Fruit fly (Drosophila melanogaster) whole organism, embryonic: ENCODE data around the gene CG34183.

Source experiments
- Ada2b ChIP-seq: fragments of 200-800 bp; sonication (Bioruptor generic); IDR thresholded peaks from 2 replicates; pipeline ENCODE4 v1.3.6; 2022; ENCODE audit warnings: missing biosample characterization, missing genetic modification characterization
- Blimp-1 ChIP-seq: fragments of 200-800 bp; sonication (Bioruptor generic); optimal IDR thresholded peaks from 3 replicates; lab custom pipeline; 2018; ENCODE audit warnings: missing biosample characterization, missing genetic modification characterization, mild to moderate bottlenecking, moderate library complexity, missing genetic modification reagents
- CG1024 ChIP-seq: fragments of 200-800 bp; sonication (Bioruptor generic); IDR thresholded peaks from 2 replicates; pipeline ENCODE4 v1.3.6; 2022; ENCODE audit warnings: missing biosample characterization, missing genetic modification characterization
- CG11504 ChIP-seq: fragments of 200-800 bp; sonication (Bioruptor generic); optimal IDR thresholded peaks from 3 replicates; lab custom pipeline; 2019; ENCODE audit warnings: missing biosample characterization, mild to moderate bottlenecking, missing genetic modification characterization, moderate library complexity
- CG11695 ChIP-seq: fragments of 200-800 bp; sonication (Bioruptor generic); IDR thresholded peaks from 3 replicates; pipeline ENCODE4 v1.3.6; 2022; ENCODE audit warnings: missing biosample characterization, missing genetic modification characterization
- CG12071 ChIP-seq: fragments of 200-800 bp; sonication (Bioruptor generic); optimal IDR thresholded peaks from 3 replicates; lab custom pipeline; 2018; ENCODE audit warnings: missing biosample characterization, mild to moderate bottlenecking, missing genetic modification characterization
- CG13894 ChIP-seq: fragments of 200-800 bp; sonication (Bioruptor generic); optimal IDR thresholded peaks from 3 replicates; lab custom pipeline; 2018; ENCODE audit warnings: missing biosample characterization, mild to moderate bottlenecking, missing genetic modification characterization, moderate library complexity
- CG15073 ChIP-seq: fragments of 200-800 bp; sonication (Bioruptor generic); optimal IDR thresholded peaks from 2 replicates; lab custom pipeline; 2016; ENCODE audit warnings: missing biosample characterization, missing genetic modification characterization
- CG15696 ChIP-seq: fragments of 200-800 bp; sonication (Bioruptor generic); optimal IDR thresholded peaks from 2 replicates; lab custom pipeline; 2019; ENCODE audit warnings: missing biosample characterization, mild to moderate bottlenecking, missing genetic modification characterization, moderate library complexity
- CG16815 ChIP-seq: fragments of 200-800 bp; sonication (Bioruptor generic); optimal IDR thresholded peaks from 3 replicates; lab custom pipeline; 2017; ENCODE audit warnings: missing biosample characterization, mild to moderate bottlenecking, missing genetic modification characterization
- CG16863 ChIP-seq: fragments of 200-800 bp; sonication (Bioruptor generic); optimal IDR thresholded peaks from 3 replicates; lab custom pipeline; 2016; ENCODE audit warnings: missing biosample characterization, missing genetic modification characterization
- CG17186 ChIP-seq: fragments of 200-800 bp; sonication (Bioruptor generic); optimal IDR thresholded peaks from 3 replicates; lab custom pipeline; 2017; ENCODE audit warnings: missing biosample characterization, missing genetic modification reagents, missing genetic modification characterization
- CG18011 ChIP-seq: fragments of 200-800 bp; sonication (Bioruptor generic); optimal IDR thresholded peaks from 2 replicates; lab custom pipeline; 2017; ENCODE audit warnings: missing biosample characterization, missing genetic modification characterization, mild to moderate bottlenecking, moderate library complexity, missing genotype
- CG2889 ChIP-seq: fragments of 200-800 bp; sonication (Bioruptor generic); IDR thresholded peaks from 3 replicates; pipeline ENCODE4 v1.3.6; 2022; ENCODE audit warnings: missing biosample characterization, missing genetic modification characterization
- CG31224 ChIP-seq: fragments of 200-800 bp; sonication (Bioruptor generic); IDR thresholded peaks from 2 replicates; pipeline ENCODE4 v1.3.6; 2022; ENCODE audit warnings: missing biosample characterization, missing genetic modification characterization
- CG32767 ChIP-seq: fragments of 200-800 bp; sonication (Bioruptor generic); IDR thresholded peaks from 2 replicates; pipeline ENCODE4 v1.3.6; 2022; ENCODE audit warnings: missing biosample characterization, missing genetic modification characterization
- CG33213 ChIP-seq: fragments of 200-800 bp; sonication (Bioruptor generic); optimal IDR thresholded peaks from 3 replicates; lab custom pipeline; 2016; ENCODE audit warnings: missing biosample characterization, missing genetic modification characterization
- CG3407 ChIP-seq: fragments of 200-800 bp; sonication (Bioruptor generic); optimal IDR thresholded peaks from 2 replicates; lab custom pipeline; 2018; ENCODE audit warnings: missing biosample characterization, mild to moderate bottlenecking, missing genetic modification characterization
- CG4707 ChIP-seq: fragments of 200-800 bp; sonication (Bioruptor generic); optimal IDR thresholded peaks from 2 replicates; lab custom pipeline; 2018; ENCODE audit warnings: missing biosample characterization, mild to moderate bottlenecking, missing genetic modification characterization, moderate library complexity
- CG8281 ChIP-seq: fragments of 200-800 bp; sonication (Bioruptor generic); optimal IDR thresholded peaks from 2 replicates; lab custom pipeline; 2018; ENCODE audit warnings: missing biosample characterization, mild to moderate bottlenecking, missing genetic modification characterization, moderate library complexity
- CG8478 ChIP-seq: fragments of >200 bp; optimal IDR thresholded peaks from 2 replicates; lab custom pipeline; 2018
- Chrac-16 ChIP-seq: fragments of 200-800 bp; sonication (Bioruptor generic); optimal IDR thresholded peaks from 3 replicates; lab custom pipeline; 2016; ENCODE audit warnings: missing biosample characterization, missing genetic modification characterization
- D ChIP-seq, 2 experiments: fragments of 200-800 bp in 1 of 2; fragments of >200 bp in 1 of 2; sonication (Bioruptor generic) in 1 of 2; optimal IDR thresholded peaks; 2 replicates in 1 of 2; 3 replicates in 1 of 2; lab custom pipeline; 2017; ENCODE audit warnings: mild to moderate bottlenecking in 1 of 2, missing biosample characterization in 1 of 2, missing genetic modification characterization in 1 of 2, missing genetic modification reagents in 1 of 2
- Dad ChIP-seq: fragments of 200-800 bp; sonication (Bioruptor generic); optimal IDR thresholded peaks from 3 replicates; lab custom pipeline; 2016; ENCODE audit warnings: missing biosample characterization, missing genetic modification characterization
- Dbx ChIP-seq: fragments of 200-800 bp; sonication (Bioruptor generic); IDR thresholded peaks from 3 replicates; pipeline ENCODE4 v1.3.6; 2022; ENCODE audit warnings: missing biosample characterization, missing genetic modification characterization
- Deaf1 ChIP-seq: fragments of 200-800 bp; optimal IDR thresholded peaks from 3 replicates; lab custom pipeline; 2019; ENCODE audit warnings: missing biosample characterization, mild to moderate bottlenecking, missing genetic modification characterization, moderate library complexity
- Dll ChIP-seq: fragments of 200-800 bp; sonication (Bioruptor generic); IDR thresholded peaks from 4 replicates; pipeline ENCODE4 v1.3.6; 2022; ENCODE audit warnings: missing biosample characterization, missing genetic modification characterization; ENCODE audit not compliant: partially characterized antibody
- Hey ChIP-seq: fragments of 200-800 bp; sonication (Bioruptor generic); optimal IDR thresholded peaks from 3 replicates; lab custom pipeline; 2018; ENCODE audit warnings: missing biosample characterization, mild to moderate bottlenecking, missing genetic modification characterization
- HmgD ChIP-seq: fragments of 200-800 bp; sonication (Bioruptor generic); optimal IDR thresholded peaks from 3 replicates; lab custom pipeline; 2016; ENCODE audit warnings: missing biosample characterization, missing genetic modification characterization
- Kr ChIP-seq: fragments of 200-800 bp; sonication (Bioruptor generic); optimal IDR thresholded peaks from 2 replicates; lab custom pipeline; 2017; ENCODE audit warnings: missing biosample characterization, mild to moderate bottlenecking, missing genetic modification characterization
- Nf-YB ChIP-seq: fragments of 200-800 bp; sonication (Bioruptor generic); optimal IDR thresholded peaks from 3 replicates; lab custom pipeline; 2019; ENCODE audit warnings: missing biosample characterization, mild to moderate bottlenecking, missing genetic modification characterization, moderate library complexity
- YL-1 ChIP-seq: fragments of 200-800 bp; sonication (Bioruptor generic); optimal IDR thresholded peaks from 3 replicates; lab custom pipeline; 2017; ENCODE audit warnings: missing biosample characterization, mild to moderate bottlenecking, missing genetic modification characterization
- ac ChIP-seq: fragments of 200-800 bp; sonication (Bioruptor generic); optimal IDR thresholded peaks from 3 replicates; lab custom pipeline; 2017; ENCODE audit warnings: missing biosample characterization, mild to moderate bottlenecking, missing genetic modification characterization
- az2 ChIP-seq: fragments of 200-800 bp; sonication (Bioruptor generic); optimal IDR thresholded peaks from 3 replicates; lab custom pipeline; 2016; ENCODE audit warnings: missing biosample characterization, missing genetic modification characterization
- bowl ChIP-seq: fragments of 200-800 bp; sonication (Bioruptor generic); IDR thresholded peaks from 2 replicates; pipeline ENCODE4 v1.3.6; 2022; ENCODE audit warnings: missing biosample characterization, missing genetic modification characterization
- dmrt11E ChIP-seq: fragments of 200-800 bp; sonication (Bioruptor generic); optimal IDR thresholded peaks from 3 replicates; lab custom pipeline; 2018; ENCODE audit warnings: missing biosample characterization, mild to moderate bottlenecking, missing genetic modification characterization, moderate library complexity
- fd102C ChIP-seq: fragments of 200-800 bp; sonication (Bioruptor generic); optimal IDR thresholded peaks from 2 replicates; lab custom pipeline; 2018; ENCODE audit warnings: missing biosample characterization, mild to moderate bottlenecking, missing genetic modification characterization, moderate library complexity
- gcm ChIP-seq: fragments of 200-800 bp; sonication (Bioruptor generic); optimal IDR thresholded peaks from 2 replicates; lab custom pipeline; 2019; ENCODE audit warnings: missing biosample characterization, mild to moderate bottlenecking, missing genetic modification characterization, moderate library complexity
- grau ChIP-seq: fragments of 200-800 bp; optimal IDR thresholded peaks from 3 replicates; lab custom pipeline; 2019; ENCODE audit warnings: missing biosample characterization, mild to moderate bottlenecking, missing genetic modification characterization, moderate library complexity
- lilli ChIP-seq: fragments of 200-800 bp; sonication (Bioruptor generic); optimal IDR thresholded peaks from 3 replicates; lab custom pipeline; 2016; ENCODE audit warnings: missing biosample characterization, missing genetic modification characterization
- mld ChIP-seq: fragments of 200-800 bp; sonication (Bioruptor generic); IDR thresholded peaks from 3 replicates; pipeline ENCODE4 v1.3.6; 2022; ENCODE audit warnings: missing biosample characterization, missing genetic modification characterization; ENCODE audit not compliant: partially characterized antibody
- otp ChIP-seq: fragments of 200-800 bp; sonication (Bioruptor generic); IDR thresholded peaks from 3 replicates; pipeline ENCODE4, ENCODE4 v1.3.6; 2022; ENCODE audit warnings: missing biosample characterization, missing genetic modification characterization
- pnt ChIP-seq: fragments of 200-800 bp; sonication (Bioruptor generic); optimal IDR thresholded peaks from 3 replicates; lab custom pipeline; 2016; ENCODE audit warnings: missing biosample characterization, missing genetic modification characterization
- rib ChIP-seq: fragments of 200-800 bp; sonication (Bioruptor generic); IDR thresholded peaks from 2 replicates; pipeline ENCODE4 v1.3.6; 2022; ENCODE audit warnings: missing biosample characterization, missing genetic modification characterization
- schlank ChIP-seq: fragments of 200-800 bp; sonication (Bioruptor generic); optimal IDR thresholded peaks from 2 replicates; lab custom pipeline; 2018; ENCODE audit warnings: missing biosample characterization, mild to moderate bottlenecking, missing genetic modification characterization
- sim ChIP-seq: fragments of 200-800 bp; sonication (Bioruptor generic); IDR thresholded peaks from 2 replicates; pipeline ENCODE4 v1.3.6; 2022; ENCODE audit warnings: missing biosample characterization, missing genetic modification characterization
- slbo ChIP-seq: fragments of 200-800 bp; sonication (Bioruptor generic); IDR thresholded peaks from 2 replicates; pipeline ENCODE4 v1.3.6; 2022; ENCODE audit warnings: missing biosample characterization, missing genetic modification characterization
- stc ChIP-seq: fragments of 200-800 bp; sonication (Bioruptor generic); IDR thresholded peaks from 2 replicates; pipeline ENCODE4 v1.3.6; 2022; ENCODE audit warnings: missing biosample characterization, missing genetic modification characterization
- stwl ChIP-seq: fragments of 200-800 bp; sonication (Bioruptor generic); optimal IDR thresholded peaks from 3 replicates; lab custom pipeline; 2018; ENCODE audit warnings: missing biosample characterization, mild to moderate bottlenecking, missing genetic modification characterization, moderate library complexity
- sug ChIP-seq: fragments of 200-800 bp; optimal IDR thresholded peaks from 2 replicates; lab custom pipeline; 2019; ENCODE audit warnings: missing biosample characterization, mild to moderate bottlenecking, missing genetic modification characterization, moderate library complexity
- tx ChIP-seq: fragments of 200-800 bp; sonication (Bioruptor generic); optimal IDR thresholded peaks from 2 replicates; lab custom pipeline; 2016; ENCODE audit warnings: missing biosample characterization, missing genetic modification characterization
- yki ChIP-seq: fragments of >200 bp; optimal IDR thresholded peaks from 3 replicates; lab custom pipeline; 2018

CG34183 gene

dm6 chr2L:9938631-9939256 lies 48.2 kb upstream of the CG34183 start, which contains the start of the genes Datp and CG4619 (continued):
- TF ChIP-seq stwl (peak; percentile 78), sug (no peak), bowl (GFP tag; lab: Robert Waterston, UW) (no peak), CG2889 (GFP tag; lab: Robert Waterston, UW) (0 out of 3 replicates have a peak, but pooled peaks have one; percentile 6), fd102C (GFP tag; lab: Kevin White, UChicago) (no peak), CG13894 (tag; lab: Kevin White, UChicago) (no peak), CG15073 (no peak), Chrac-16 (peak; percentile 1), stc (no peak), D (optimal IDR thresholded peaks at IDR 0.05; lab: Kevin White, UChicago) (no peak), D (GFP tag; optimal IDR thresholded peaks at IDR 0.05; lab: Kevin White, UChicago) (no peak), YL-1 (peak; percentile 68), grau (tag; lab: Kevin White, UChicago) (no peak), ac (GFP tag; lab: Kevin White, UChicago) (no peak), CG16815 (GFP tag; lab: Kevin White, UChicago) (no peak), Deaf1 (no peak), Blimp-1 (GFP tag; lab: Kevin White, UChicago) (no peak), CG33213 (peak; percentile 64), Kr (GFP tag; lab: Kevin White, UChicago) (no peak), Nf-YB (GFP tag; lab: Kevin White, UChicago) (no peak), CG12071 (GFP tag; lab: Kevin White, UChicago) (no peak), HmgD (GFP tag; lab: Kevin White, UChicago) (peak; percentile 66), otp (no peak), CG31224 (GFP tag; lab: Robert Waterston, UW) (no peak), mld (no peak), CG8478 (lab: Kevin White, UChicago) (no peak), CG3407 (GFP tag; lab: Kevin White, UChicago) (no peak), slbo (GFP tag; lab: Robert Waterston, UW) (peak; percentile 71), sim (no peak), tx (peak; percentile 26), lilli (peak; percentile 51), CG4707 (no peak), yki (lab: Kevin White, UChicago) (no peak), Dad (GFP tag; lab: Kevin White, UChicago) (peak; percentile 50), Hey (no peak)
- TF ChIP-seq, all 482 proteins: peak for 176

DNA sequence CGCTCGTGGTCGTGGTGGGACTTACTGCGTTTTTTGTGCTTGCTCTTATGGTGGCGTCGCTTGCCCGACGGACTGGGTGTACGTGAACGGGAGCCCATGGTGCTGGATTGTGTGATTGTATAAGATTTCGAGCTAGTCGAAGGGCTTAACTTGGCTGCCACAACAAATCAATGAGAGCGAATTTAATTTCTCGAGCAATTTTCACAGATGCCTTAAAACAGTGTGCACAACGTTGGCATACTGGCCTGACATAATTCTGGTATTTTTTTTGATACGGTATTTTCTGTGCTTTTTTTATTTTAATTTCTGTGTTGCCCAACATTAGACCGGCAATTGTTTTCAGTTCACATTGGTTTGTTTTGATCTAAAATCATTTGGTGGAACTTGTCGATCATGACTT lies 47.3 kb upstream of the CG34183 start, which contains the start of gene Arglu1:
TSS of gene Arglu1 (minus strand) at position 227 of the 400 bp plus-strand sequence.
- TF ChIP-seq Dll (GFP tag; lab: Robert Waterston, UW): 0 out of 4 replicates have a peak, but pooled peaks have one; percentile 31
- no peak for TF ChIP-seq CG32767
- no peak for TF ChIP-seq az2
- no peak for TF ChIP-seq dmrt11E
- TF ChIP-seq rib: no peak
- TF ChIP-seq gcm (GFP tag; lab: Kevin White, UChicago): no peak
- no peak for TF ChIP-seq CG16863 (GFP tag; lab: Kevin White, UChicago)
- no peak for TF ChIP-seq schlank (tag; lab: Kevin White, UChicago)
- no peak for TF ChIP-seq yki (lab: Kevin White, UChicago)
- TF ChIP-seq CG18011 (GFP tag; lab: Kevin White, UChicago): peak; percentile 14
- peak; percentile 57; the same call in 1 of the 3 replicates for TF ChIP-seq Dbx
- TF ChIP-seq CG4707: no peak
- no peak for TF ChIP-seq CG11504 (tag; lab: Kevin White, UChicago)
- TF ChIP-seq pnt (GFP tag; lab: Kevin White, UChicago): no peak
- TF ChIP-seq YL-1: peak; percentile 55
- TF ChIP-seq CG15696: no peak
- peak; percentile 5 for TF ChIP-seq Dad (GFP tag; lab: Kevin White, UChicago)
- no peak for TF ChIP-seq CG17186 (GFP tag; lab: Kevin White, UChicago)
- no peak for TF ChIP-seq CG8281 (tag; lab: Kevin White, UChicago)
- TF ChIP-seq Ada2b (GFP tag; lab: Robert Waterston, UW): no peak
- no peak for TF ChIP-seq CG1024 (GFP tag; lab: Robert Waterston, UW)
- no peak for TF ChIP-seq CG11695
